Worm (Caenorhabditis elegans): ENCODE measurements around the gene F08D12.15.

The F08D12.15 gene

ce11 chrII:2752999-2753398 lies 13.4 kb upstream of the F08D12.15 start, which contains the start of gene F29A7.3:
F29A7.3 (plus strand) TSS chrII:2753299.
- TF ChIP-seq C06A6.2 (GFP tag; conservative IDR thresholded peaks at IDR 0.05): no peak
- TF ChIP-seq ceh-58 (GFP tag; IDR thresholded peaks at IDR 0.05): no peak
- no peak for TF ChIP-seq xnd-1 (tag; optimal IDR thresholded peaks at IDR 0.05)
- no peak for TF ChIP-seq F10E7.11 (tag; optimal IDR thresholded peaks at IDR 0.05)
- TF ChIP-seq T26A5.8 (tag; optimal IDR thresholded peaks at IDR 0.05): no peak
- TF ChIP-seq ceh-100 (GFP tag; IDR thresholded peaks at IDR 0.05): no peak

- TF ChIP-seq lin-26 (GFP tag; IDR thresholded peaks at IDR 0.05) (0 out of 2 replicates have a peak, but pooled peaks have one; percentile 4), ztf-3 (GFP tag; optimal IDR thresholded peaks at IDR 0.05) (no peak), zfh-2 (GFP tag; conservative IDR thresholded peaks at IDR 0.05) (peak; percentile 73), ztf-25 (GFP tag; IDR thresholded peaks at IDR 0.05) (no peak), egrh-3 (GFP tag; IDR thresholded peaks at IDR 0.05) (peak; percentile 52; the same call in 1 of the 2 replicates), bed-1 (GFP tag; IDR thresholded peaks at IDR 0.05) (no peak)
Measured at ce11 chrII:2754595-2754994, 11.8 kb upstream of the F08D12.15 start.

- TF ChIP-seq B0261.1 (tag; optimal IDR thresholded peaks at IDR 0.05) (no peak), ama-1 (optimal IDR thresholded peaks at IDR 0.05) (no peak), ama-1 (GFP tag; optimal IDR thresholded peaks at IDR 0.05) (no peak), efl-1 (GFP tag; optimal IDR thresholded peaks at IDR 0.05) (no peak), cebp-1 (GFP tag; IDR thresholded peaks at IDR 0.05) (no peak), cebp-1 (tag; optimal IDR thresholded peaks at IDR 0.05) (no peak), fkh-3 (tag; optimal IDR thresholded peaks at IDR 0.05) (no peak), B0336.3 (GFP tag; IDR thresholded peaks at IDR 0.05) (no peak), T07F8.4 (tag; optimal IDR thresholded peaks at IDR 0.05) (no peak), K11D2.4 (GFP tag; IDR thresholded peaks at IDR 0.05) (no peak), nhr-80 (tag; optimal IDR thresholded peaks at IDR 0.05) (no peak), F39B2.1 (GFP tag; IDR thresholded peaks at IDR 0.05) (no peak), F49E8.2 (tag; optimal IDR thresholded peaks at IDR 0.05; ENCODE audit: insufficient read depth) (no peak), F10E7.11 (tag; optimal IDR thresholded peaks at IDR 0.05) (no peak), F33H1.4 (GFP tag; IDR thresholded peaks at IDR 0.05) (no peak), lin-40 (tag; optimal IDR thresholded peaks at IDR 0.05) (no peak), F57A8.1 (GFP tag; optimal IDR thresholded peaks at IDR 0.05) (no peak), hrde-1 (tag; optimal IDR thresholded peaks at IDR 0.05; ENCODE audit: borderline replicate concordance) (no peak), F55B11.4 (tag; optimal IDR thresholded peaks at IDR 0.05; ENCODE audit: borderline replicate concordance, insufficient read depth) (no peak)
Measured at ce11 chrII:2756351-2756750, 10.1 kb upstream of the F08D12.15 start.

- TF ChIP-seq nfyb-1 (GFP tag; IDR thresholded peaks at IDR 0.05): no peak
- TF ChIP-seq F10E7.11 (tag; optimal IDR thresholded peaks at IDR 0.05): no peak
- no peak for TF ChIP-seq dox-1 (GFP tag; IDR thresholded peaks at IDR 0.05)
- no peak for TF ChIP-seq B0035.1 (tag; optimal IDR thresholded peaks at IDR 0.05)
- no peak for TF ChIP-seq ztf-3 (GFP tag; optimal IDR thresholded peaks at IDR 0.05)
- TF ChIP-seq Y56A3A.18 (GFP tag; IDR thresholded peaks at IDR 0.05): no peak
- no peak for TF ChIP-seq lin-26 (GFP tag; IDR thresholded peaks at IDR 0.05)
Measured at ce11 chrII:2757954-2758353, 8.5 kb upstream of the F08D12.15 start, which contains the start of gene F29A7.8. F29A7.8 (minus strand) TSS chrII:2758054.

- TF ChIP-seq hlh-12 (tag; optimal IDR thresholded peaks at IDR 0.05) (no peak), ztf-22 (GFP tag; optimal IDR thresholded peaks at IDR 0.05) (no peak), lsl-1 (GFP tag; optimal IDR thresholded peaks at IDR 0.05) (no peak), F10E7.11 (tag; optimal IDR thresholded peaks at IDR 0.05) (no peak), madf-10 (tag; optimal IDR thresholded peaks at IDR 0.05) (no peak), sptf-2 (GFP tag; optimal IDR thresholded peaks at IDR 0.05) (no peak), ztf-18 (tag; optimal IDR thresholded peaks at IDR 0.05) (no peak), dpff-1 (tag; optimal IDR thresholded peaks at IDR 0.05) (no peak)
Measured at ce11 chrII:2758476-2758875, 8.0 kb upstream of the F08D12.15 start, which contains the start of gene fbxb-107. fbxb-107 (plus strand) TSS chrII:2758772.

Data from whole organism, young adult.